Worm (Caenorhabditis elegans) whole organism, midembryonic: ENCODE results near the gene fbxa-224.

Source experiments
- flt-1 ChIP-seq: fragments of 200-800 bp; sonication (Bioruptor generic); IDR thresholded peaks from 2 replicates; pipeline ENCODE4 v1.3.6; 2022; ENCODE audit warnings: missing genetic modification characterization, missing compliant biosample characterization
- klf-2 ChIP-seq: fragments of 200-800 bp; sonication (Bioruptor generic); conservative IDR thresholded peaks from 2 replicates; pipeline ENCODE4 v1.3.6; 2022; ENCODE audit warnings: missing genetic modification reagents, missing genetic modification characterization, missing compliant biosample characterization
- med-1 ChIP-seq: sonication (generic microtip); optimal IDR thresholded peaks from 2 replicates; lab custom pipeline; 2017; ENCODE audit warnings: missing genetic modification characterization, mild to moderate bottlenecking, missing compliant biosample characterization, antibody characterized with exemption, missing genetic modification reagents; ENCODE audit not compliant: insufficient read depth
- tab-1 ChIP-seq: fragments of 200-800 bp; sonication (Bioruptor generic); IDR thresholded peaks from 2 replicates; pipeline ENCODE4 v1.3.6; 2022; ENCODE audit warnings: missing genetic modification characterization, missing compliant biosample characterization

DNA sequence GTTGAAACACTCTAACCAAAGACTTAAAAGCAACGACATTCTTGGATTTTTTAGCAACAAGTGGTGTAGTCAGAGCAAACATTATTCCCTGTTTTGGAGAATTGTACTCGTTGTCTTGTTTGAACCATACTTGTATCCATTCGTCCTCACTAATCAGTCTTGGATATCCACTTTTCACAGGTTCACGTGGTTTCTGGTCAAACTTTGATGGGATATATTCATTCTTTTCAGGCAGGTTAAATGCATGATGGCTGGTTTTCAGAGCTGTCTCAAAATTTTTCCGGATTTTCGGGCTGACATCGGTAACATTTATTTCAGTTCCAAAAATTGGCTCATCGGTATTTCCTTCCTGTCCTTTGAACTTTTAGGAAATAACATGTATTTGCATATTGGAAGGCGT, 26.5 kb downstream of the fbxa-224 start:
- no peak for TF ChIP-seq klf-2 (GFP tag; lab: Robert Waterston, UW)
- no peak for TF ChIP-seq flt-1 (GFP tag; lab: Robert Waterston, UW)
- TF ChIP-seq med-1 (GFP tag; lab: Kevin White, UChicago) = no peak
- no peak for TF ChIP-seq tab-1 (GFP tag; lab: Robert Waterston, UW)
